Worm (Caenorhabditis elegans) whole organism, young adult: Measurements from ENCODE around the gene Y41D4B.24.
A peak's percentile ranks its signal among the peaks of the same experiment; 100 is the strongest.

Experiments used
- B0035.1 ChIP-seq: sonication (generic microtip); optimal IDR thresholded peaks from 2 replicates; lab custom pipeline; 2016; ENCODE audit warnings: missing genetic modification characterization, mild to moderate bottlenecking, missing compliant biosample characterization, missing genotype, missing genetic modification reagents
- B0336.3 ChIP-seq: fragments of 200-800 bp; sonication (Bioruptor generic); IDR thresholded peaks from 2 replicates; pipeline ENCODE4 v1.3.6; 2022; ENCODE audit warnings: missing genetic modification characterization, missing compliant biosample characterization
- D2030.7 ChIP-seq: fragments of 200-800 bp; sonication (Bioruptor generic); IDR thresholded peaks from 2 replicates; pipeline ENCODE4 v1.3.6; 2022; ENCODE audit warnings: missing genetic modification reagents, missing genetic modification characterization, missing compliant biosample characterization
- F10E7.11 ChIP-seq: sonication (generic microtip); optimal IDR thresholded peaks from 2 replicates; lab custom pipeline; 2017; ENCODE audit warnings: mild to moderate bottlenecking, missing genetic modification characterization, moderate library complexity, missing compliant biosample characterization
- F23B12.7 ChIP-seq: sonication (generic microtip); optimal IDR thresholded peaks from 2 replicates; lab custom pipeline; 2017; ENCODE audit warnings: missing genetic modification characterization, mild to moderate bottlenecking, missing compliant biosample characterization, antibody characterized with exemption, moderate library complexity; ENCODE audit not compliant: insufficient read depth
- F33H1.4 ChIP-seq: fragments of 200-800 bp; sonication (Bioruptor generic); IDR thresholded peaks from 2 replicates; pipeline ENCODE4 v1.3.6; 2022; ENCODE audit warnings: missing genetic modification reagents, missing genetic modification characterization, missing compliant biosample characterization
- F37B4.10 ChIP-seq: fragments of 200-800 bp; sonication (Bioruptor generic); IDR thresholded peaks from 2 replicates; pipeline ENCODE4 v1.3.6; 2022; ENCODE audit warnings: missing genetic modification characterization, missing compliant biosample characterization
- Y53G8AR.9 ChIP-seq: fragments of 200-800 bp; sonication (Bioruptor generic); conservative IDR thresholded peaks from 2 replicates; pipeline ENCODE4 v1.3.6; 2022; ENCODE audit warnings: missing genetic modification reagents, missing genetic modification characterization, missing compliant biosample characterization
- Y67H2A.10 ChIP-seq: fragments of 200-800 bp; sonication (Bioruptor generic); conservative IDR thresholded peaks from 2 replicates; pipeline ENCODE4 v1.3.6; 2022; ENCODE audit warnings: missing genetic modification reagents, missing genetic modification characterization, missing compliant biosample characterization
- ZK185.1 ChIP-seq: sonication (generic microtip); optimal IDR thresholded peaks from 2 replicates; lab custom pipeline; 2016; ENCODE audit warnings: mild to moderate bottlenecking, missing genetic modification characterization, missing compliant biosample characterization; ENCODE audit not compliant: poor library complexity, severe bottlenecking
- aptf-2 ChIP-seq: fragments of 200-800 bp; sonication (Bioruptor generic); conservative IDR thresholded peaks from 2 replicates; pipeline ENCODE4 v1.3.6; 2022; ENCODE audit warnings: missing genetic modification reagents, missing genetic modification characterization, missing compliant biosample characterization
- athp-1 ChIP-seq: sonication (generic microtip); optimal IDR thresholded peaks from 2 replicates; lab custom pipeline; 2017; ENCODE audit warnings: mild to moderate bottlenecking, missing genetic modification characterization, missing compliant biosample characterization
- attf-6 ChIP-seq: fragments of 200-800 bp; sonication (Bioruptor generic); IDR thresholded peaks from 2 replicates; pipeline ENCODE4 v1.3.6; 2022; ENCODE audit warnings: missing genetic modification reagents, missing genetic modification characterization, missing compliant biosample characterization
- cebp-2 ChIP-seq: fragments of 200-800 bp; sonication (Bioruptor generic); IDR thresholded peaks from 2 replicates; pipeline ENCODE4 v1.3.6; 2022; ENCODE audit warnings: missing genetic modification characterization, missing compliant biosample characterization
- ceh-100 ChIP-seq: fragments of 200-800 bp; sonication (Bioruptor generic); IDR thresholded peaks from 2 replicates; pipeline ENCODE4 v1.3.6; 2022; ENCODE audit warnings: missing genetic modification reagents, missing genetic modification characterization, missing compliant biosample characterization
- ceh-27 ChIP-seq: fragments of 200-800 bp; sonication (Bioruptor generic); optimal IDR thresholded peaks from 2 replicates; lab custom pipeline; 2018; ENCODE audit warnings: mild to moderate bottlenecking, missing genetic modification characterization, moderate library complexity, missing compliant biosample characterization
- chd-7 ChIP-seq: sonication (generic microtip); optimal IDR thresholded peaks from 2 replicates; lab custom pipeline; 2016; ENCODE audit warnings: mild to moderate bottlenecking, missing genetic modification characterization, moderate library complexity, missing compliant biosample characterization
- dpl-1 ChIP-seq: fragments of 150-350 bp; optimal IDR thresholded peaks from 2 replicates; lab custom pipeline; 2014; ENCODE audit warnings: missing biosample characterization, missing genetic modification reagents, missing genetic modification characterization
- egrh-3 ChIP-seq: fragments of 200-800 bp; sonication (Bioruptor generic); IDR thresholded peaks from 2 replicates; pipeline ENCODE4 v1.3.6; 2022; ENCODE audit warnings: missing genetic modification reagents, missing genetic modification characterization, missing compliant biosample characterization
- ekl-4 ChIP-seq: fragments of 200-800 bp; sonication (Bioruptor generic); IDR thresholded peaks from 2 replicates; pipeline ENCODE4 v1.3.6; 2022; ENCODE audit warnings: missing genetic modification reagents, missing genetic modification characterization, missing compliant biosample characterization
- ets-4 ChIP-seq: fragments of 200-800 bp; sonication (Bioruptor generic); optimal IDR thresholded peaks from 2 replicates; lab custom pipeline; 2018; ENCODE audit warnings: mild to moderate bottlenecking, missing genetic modification characterization, missing compliant biosample characterization
- him-1 ChIP-seq: sonication (generic microtip); optimal IDR thresholded peaks from 2 replicates; lab custom pipeline; 2016; ENCODE audit warnings: missing genotype, missing genetic modification reagents, missing genetic modification characterization, missing compliant biosample characterization
- hmg-1.2 ChIP-seq: fragments of 200-800 bp; sonication (Bioruptor generic); IDR thresholded peaks from 2 replicates; pipeline ENCODE4 v1.3.6; 2022; ENCODE audit warnings: missing genetic modification reagents, missing genetic modification characterization, missing compliant biosample characterization
- hmg-20 ChIP-seq: fragments of 200-800 bp; sonication (Bioruptor generic); IDR thresholded peaks from 2 replicates; pipeline ENCODE4 v1.3.6; 2022; ENCODE audit warnings: missing genetic modification reagents, missing genetic modification characterization, missing compliant biosample characterization
- hsf-1 ChIP-seq: fragments of 200-800 bp; sonication (Bioruptor generic); IDR thresholded peaks from 2 replicates; pipeline ENCODE4 v1.3.6; 2022; ENCODE audit warnings: missing genetic modification reagents, missing genetic modification characterization, missing compliant biosample characterization
- let-607 ChIP-seq, 2 experiments: fragments of 200-800 bp in 1 of 2; sonication (Bioruptor generic) in 1 of 2; sonication (generic microtip) in 1 of 2; optimal IDR thresholded peaks; 2 replicates each; lab custom pipeline; 2016 to 2018; ENCODE audit warnings: mild to moderate bottlenecking in 2 of 2, missing compliant biosample characterization in 2 of 2, missing genetic modification characterization in 2 of 2, moderate library complexity in 2 of 2, missing genotype in 1 of 2
- lin-54 ChIP-seq: fragments of 200-800 bp; sonication (Bioruptor generic); optimal IDR thresholded peaks from 2 replicates; lab custom pipeline; 2018; ENCODE audit warnings: mild to moderate bottlenecking, missing genetic modification characterization, missing compliant biosample characterization
- lsl-1 ChIP-seq: fragments of 200-800 bp; sonication (Bioruptor generic); optimal IDR thresholded peaks from 2 replicates; lab custom pipeline; 2018; ENCODE audit warnings: mild to moderate bottlenecking, missing genetic modification characterization, moderate library complexity, missing compliant biosample characterization
- madf-6 ChIP-seq: fragments of 200-800 bp; sonication (Bioruptor generic); IDR thresholded peaks from 2 replicates; pipeline ENCODE4 v1.3.6; 2022; ENCODE audit warnings: missing genetic modification reagents, missing genetic modification characterization, missing compliant biosample characterization
- madf-8 ChIP-seq: fragments of 200-800 bp; sonication (Bioruptor generic); conservative IDR thresholded peaks from 2 replicates; pipeline ENCODE4 v1.3.6; 2022; ENCODE audit warnings: missing genetic modification reagents, missing genetic modification characterization, missing compliant biosample characterization
- mcd-1 ChIP-seq: fragments of 200-800 bp; sonication (Bioruptor generic); IDR thresholded peaks from 2 replicates; pipeline ENCODE4 v1.3.6; 2022; ENCODE audit warnings: missing genetic modification reagents, missing genetic modification characterization, missing compliant biosample characterization
- nfya-2 ChIP-seq: fragments of 200-800 bp; sonication (Bioruptor generic); IDR thresholded peaks from 2 replicates; pipeline ENCODE4 v1.3.6; 2022; ENCODE audit warnings: missing genetic modification reagents, missing genetic modification characterization, missing compliant biosample characterization
- rcor-1 ChIP-seq: fragments of 200-800 bp; sonication (Bioruptor generic); IDR thresholded peaks from 2 replicates; pipeline ENCODE4 v1.3.6; 2022; ENCODE audit warnings: missing genetic modification reagents, missing genetic modification characterization, missing compliant biosample characterization
- rec-8 ChIP-seq, 2 experiments: sonication (generic microtip); optimal IDR thresholded peaks; 2 replicates each; lab custom pipeline; 2016; ENCODE audit warnings: mild to moderate bottlenecking in 2 of 2, missing genetic modification characterization in 2 of 2, missing genetic modification reagents in 2 of 2, missing genotype in 2 of 2, missing biosample characterization in 1 of 2, missing compliant biosample characterization in 1 of 2, moderate library complexity in 1 of 2
- sea-2 ChIP-seq: fragments of 200-800 bp; sonication (Bioruptor generic); IDR thresholded peaks from 2 replicates; pipeline ENCODE4 v1.3.6; 2022; ENCODE audit warnings: missing genetic modification characterization, missing compliant biosample characterization
- snpc-1.3 ChIP-seq: sonication (generic microtip); optimal IDR thresholded peaks from 2 replicates; lab custom pipeline; 2017; ENCODE audit warnings: missing genetic modification characterization, mild to moderate bottlenecking, missing compliant biosample characterization, antibody characterized with exemption, moderate library complexity, missing genotype, missing genetic modification reagents; ENCODE audit not compliant: insufficient read depth
- snpc-3.4 ChIP-seq: sonication (generic microtip); optimal IDR thresholded peaks from 2 replicates; lab custom pipeline; 2017; ENCODE audit warnings: missing genetic modification characterization, mild to moderate bottlenecking, missing compliant biosample characterization, antibody characterized with exemption, moderate library complexity, missing genotype, missing genetic modification reagents
- tbp1 ChIP-seq: fragments of 200-800 bp; sonication (Bioruptor generic); optimal IDR thresholded peaks from 2 replicates; lab custom pipeline; 2018; ENCODE audit warnings: mild to moderate bottlenecking, missing genetic modification characterization, missing compliant biosample characterization
- tlf-1 ChIP-seq: fragments of 200-800 bp; sonication (Bioruptor generic); optimal IDR thresholded peaks from 2 replicates; lab custom pipeline; 2018; ENCODE audit warnings: mild to moderate bottlenecking, missing genetic modification characterization, missing compliant biosample characterization
- ztf-28 ChIP-seq: fragments of 200-800 bp; sonication (Bioruptor generic); IDR thresholded peaks from 2 replicates; pipeline ENCODE4 v1.3.6; 2022; ENCODE audit warnings: missing genetic modification reagents, missing genetic modification characterization, missing compliant biosample characterization
- ztf-6 ChIP-seq: fragments of 200-800 bp; sonication (Bioruptor generic); IDR thresholded peaks from 2 replicates; pipeline ENCODE4 v1.3.6; 2022; ENCODE audit warnings: missing genetic modification reagents, missing genetic modification characterization, missing compliant biosample characterization

Gene Y41D4B.24

DNA sequence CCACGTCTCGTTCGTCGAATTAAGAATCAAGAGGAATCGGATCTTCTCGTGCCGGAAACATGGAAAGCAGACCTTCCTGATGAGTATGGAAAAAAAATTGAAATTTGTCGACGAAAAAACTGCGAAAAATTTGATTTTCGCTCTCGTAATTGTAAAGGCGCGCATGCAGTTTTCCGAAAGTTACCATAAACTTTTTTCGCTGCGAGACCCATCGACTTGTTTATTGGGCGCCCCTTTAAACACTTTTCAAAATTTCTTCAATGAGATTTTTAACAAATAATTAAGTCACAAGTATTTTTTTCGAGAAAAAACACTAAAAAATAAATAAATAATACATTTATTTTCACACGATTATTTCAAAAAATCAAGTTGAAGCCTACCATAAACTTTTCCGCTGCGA, 21.2 kb downstream of the Y41D4B.24 start (continued):
- TF ChIP-seq ceh-27 (GFP tag; lab: Kevin White, UChicago) = no peak
- no peak for TF ChIP-seq Y53G8AR.9
- no peak for TF ChIP-seq egrh-3 (GFP tag; lab: Robert Waterston, UW)
- no peak for TF ChIP-seq him-1 (tag; lab: Kevin White, UChicago)
- TF ChIP-seq mcd-1 (GFP tag; lab: Robert Waterston, UW) = no peak
- TF ChIP-seq, all 124 proteins: peak for 5

DNA sequence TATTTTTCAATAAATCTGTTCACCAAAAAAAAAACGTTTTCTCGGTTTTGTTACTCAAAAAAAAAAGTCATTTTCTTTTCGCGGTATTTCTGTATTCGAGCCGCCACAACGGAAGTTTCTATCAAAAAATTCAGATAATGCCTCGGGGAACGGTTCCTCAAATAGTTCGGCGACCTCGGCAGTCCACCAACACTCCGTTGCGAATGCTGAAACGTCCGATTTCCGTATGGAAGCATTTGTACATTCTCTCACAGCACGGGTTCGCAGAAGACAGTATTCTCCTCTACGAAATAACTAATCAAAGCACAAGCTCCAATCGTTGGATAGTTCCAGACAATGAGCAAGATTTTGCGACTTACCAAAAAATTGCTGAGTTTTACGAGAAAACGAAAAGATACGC, 22.0 kb downstream of the Y41D4B.24 start, which contains the start of gene Y41D4B.4:
TSS of gene Y41D4B.4 (plus strand) at position 133 of the 400 bp plus-strand sequence.
- TF ChIP-seq aptf-2 (GFP tag; lab: Robert Waterston, UW) = no peak
- TF ChIP-seq ceh-100 (GFP tag; lab: Robert Waterston, UW) = 0 out of 2 replicates have a peak, but pooled peaks have one; percentile 18
- peak; percentile 35 for TF ChIP-seq F33H1.4
- no peak for TF ChIP-seq egrh-3 (GFP tag; lab: Robert Waterston, UW)
- no peak for TF ChIP-seq tlf-1
- TF ChIP-seq hmg-20 = no peak
- TF ChIP-seq D2030.7 = peak; percentile 13; the same call in 1 of the 2 replicates
- TF ChIP-seq Y53G8AR.9 = peak; percentile 52; the same call in 1 of the 2 replicates
- TF ChIP-seq athp-1 (tag; lab: Kevin White, UChicago) = peak; percentile 2
- no peak for TF ChIP-seq nfya-2 (GFP tag; lab: Robert Waterston, UW)
- peak; percentile 32; the same call in 1 of the 2 replicates for TF ChIP-seq ekl-4 (GFP tag; lab: Robert Waterston, UW)
- TF ChIP-seq lin-54 (GFP tag; lab: Kevin White, UChicago) = peak; percentile 44
- peak; percentile 18; the same call in 1 of the 2 replicates for TF ChIP-seq madf-6 (GFP tag; lab: Robert Waterston, UW)
- no peak for TF ChIP-seq sea-2 (GFP tag; lab: Robert Waterston, UW)
- TF ChIP-seq mcd-1 (GFP tag; lab: Robert Waterston, UW) = peak; percentile 16; the same call in 1 of the 2 replicates
- TF ChIP-seq B0336.3 (GFP tag; lab: Robert Waterston, UW) = peak; percentile 51; the same call in 1 of the 2 replicates
- TF ChIP-seq cebp-2 = 0 out of 2 replicates have a peak, but pooled peaks have one; percentile 15
- no peak for TF ChIP-seq F23B12.7 (tag; lab: Kevin White, UChicago)
- peak; percentile 44; the same call in 1 of the 2 replicates for TF ChIP-seq rcor-1 (GFP tag; lab: Robert Waterston, UW)
- TF ChIP-seq attf-6 (GFP tag; lab: Robert Waterston, UW) = peak; percentile 43; the same call in 1 of the 2 replicates
- no peak for TF ChIP-seq ets-4 (GFP tag; lab: Kevin White, UChicago)
- 0 out of 2 replicates have a peak, but pooled peaks have one; percentile 12 for TF ChIP-seq hmg-1.2 (GFP tag; lab: Robert Waterston, UW)
- no peak for TF ChIP-seq rec-8 (tag; optimal IDR thresholded peaks at IDR 0.05; lab: Kevin White, UChicago)
- TF ChIP-seq B0035.1 (tag; lab: Kevin White, UChicago) = no peak
- TF ChIP-seq snpc-1.3 = no peak
- TF ChIP-seq, all 124 proteins: peak for 14

DNA sequence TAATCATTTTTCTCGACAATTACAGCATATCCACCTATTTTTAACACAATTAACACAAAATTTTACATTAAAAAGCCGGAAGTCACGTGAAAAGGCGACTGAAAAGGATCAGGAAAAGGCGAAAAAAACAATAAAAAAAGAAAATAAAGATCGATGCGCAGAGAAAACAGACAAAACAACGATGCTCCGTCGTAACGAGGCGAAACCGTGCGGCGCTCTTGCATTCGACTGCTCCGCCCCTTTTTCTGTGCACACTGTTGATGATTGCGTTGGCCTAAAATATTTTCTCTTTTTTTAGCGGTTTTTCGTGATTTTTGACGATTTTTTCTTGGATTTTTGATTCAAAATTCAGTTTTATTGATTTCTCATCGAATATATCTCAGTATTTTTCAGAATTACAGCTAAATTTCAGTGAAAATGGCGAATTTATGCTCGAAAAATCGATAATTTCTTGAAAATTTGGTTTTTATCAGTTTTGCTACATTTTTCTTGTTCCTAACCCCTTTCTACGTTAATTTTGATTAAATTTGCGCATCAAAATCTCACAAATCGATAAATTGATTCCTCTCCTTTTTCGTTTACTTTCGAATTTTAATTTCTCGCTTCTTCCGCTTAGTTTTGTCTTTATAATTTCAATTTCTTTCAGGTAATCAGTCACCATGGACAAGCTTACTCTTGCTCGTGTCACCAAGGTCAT, 22.8 kb downstream of the Y41D4B.24 start, which contains the start of gene rps-28:
TSS of gene rps-28 (plus strand) at position 647 of the 697 bp plus-strand sequence.
- TF ChIP-seq snpc-3.4 (tag; lab: Kevin White, UChicago) (peak; percentile 76), snpc-1.3 (peak; percentile 84), tbp1 (GFP tag; lab: Kevin White, UChicago) (peak; percentile 77), F10E7.11 (tag; lab: Kevin White, UChicago) (no peak), rec-8 (tag; optimal IDR thresholded peaks at IDR 0.05; lab: Kevin White, UChicago) (peak; percentile 27 to 29), dpl-1 (GFP tag; lab: Kevin White, UChicago) (peak; percentile 77), F37B4.10 (GFP tag; lab: Robert Waterston, UW) (0 out of 2 replicates have a peak, but pooled peaks have one; percentile 67), rcor-1 (GFP tag; lab: Robert Waterston, UW) (peak; percentile 95), chd-7 (tag; lab: Kevin White, UChicago) (peak; percentile 76), ztf-28 (GFP tag; lab: Robert Waterston, UW) (peak; percentile 86; the same call in 1 of the 2 replicates), hsf-1 (peak; percentile 75), ZK185.1 (tag; lab: Kevin White, UChicago) (peak; percentile 90), ztf-6 (GFP tag; lab: Robert Waterston, UW) (peak; percentile 83; the same call in 1 of the 2 replicates), Y67H2A.10 (GFP tag; lab: Robert Waterston, UW) (peak; percentile 85), lsl-1 (GFP tag; lab: Kevin White, UChicago) (peak; percentile 86), B0336.3 (GFP tag; lab: Robert Waterston, UW) (peak; percentile 92), madf-8 (GFP tag; lab: Robert Waterston, UW) (peak; percentile 44), F33H1.4 (peak; percentile 84), ets-4 (GFP tag; lab: Kevin White, UChicago) (peak; percentile 23), let-607 (tag; optimal IDR thresholded peaks at IDR 0.05; lab: Kevin White, UChicago) (peak; percentile 69 to 85)
